Worm (Caenorhabditis elegans) whole organism, early embryonic: ENCODE results near the gene fbxc-14.
"Not testable (repeated sequence)": the region's sequence is repeated elsewhere in the genome, so short reads cannot be mapped to it uniquely, and the experiment has no call there.

Experiments
- B0310.2 ChIP-seq: sonication (generic microtip); optimal IDR thresholded peaks from 2 replicates; lab custom pipeline; 2016; ENCODE audit warnings: mild to moderate bottlenecking, missing genetic modification characterization, missing compliant biosample characterization
- F13C5.2 ChIP-seq: sonication (generic microtip); optimal IDR thresholded peaks from 2 replicates; lab custom pipeline; 2017; ENCODE audit warnings: mild to moderate bottlenecking, missing genetic modification characterization, inconsistent platforms, missing compliant biosample characterization
- aly-1 ChIP-seq: sonication (generic microtip); optimal IDR thresholded peaks from 2 replicates; lab custom pipeline; 2016; ENCODE audit warnings: missing genetic modification characterization, missing compliant biosample characterization
- ama-1 ChIP-seq: fragments of 150-350 bp; optimal IDR thresholded peaks from 2 replicates; lab custom pipeline; 2014
- ceh-13 ChIP-seq: fragments of 200-800 bp; sonication (Bioruptor generic); optimal IDR thresholded peaks from 2 replicates; lab custom pipeline; 2018; ENCODE audit warnings: mild to moderate bottlenecking, missing genetic modification characterization, missing compliant biosample characterization
- ceh-36 ChIP-seq: sonication (generic microtip); optimal IDR thresholded peaks from 2 replicates; lab custom pipeline; 2016; ENCODE audit warnings: missing genetic modification characterization, inconsistent platforms, missing compliant biosample characterization
- ets-7 ChIP-seq: sonication (generic microtip); optimal IDR thresholded peaks from 2 replicates; lab custom pipeline; 2016; ENCODE audit warnings: missing genotype, missing genetic modification characterization, missing compliant biosample characterization
- flt-1 ChIP-seq: fragments of 200-800 bp; sonication (Bioruptor generic); IDR thresholded peaks from 2 replicates; pipeline ENCODE4 v1.3.6; 2022; ENCODE audit warnings: missing genetic modification characterization, missing compliant biosample characterization
- hmbx-1 ChIP-seq: sonication (generic microtip); optimal IDR thresholded peaks from 2 replicates; lab custom pipeline; 2016; ENCODE audit warnings: mild to moderate bottlenecking, missing genetic modification characterization, missing compliant biosample characterization
- hmg-4 ChIP-seq: fragments of 200-800 bp; sonication (Bioruptor generic); optimal IDR thresholded peaks from 2 replicates; lab custom pipeline; 2018; ENCODE audit warnings: mild to moderate bottlenecking, missing genetic modification characterization, missing compliant biosample characterization
- hnd-1 ChIP-seq: sonication (generic microtip); optimal IDR thresholded peaks from 2 replicates; lab custom pipeline; 2016; ENCODE audit warnings: missing genetic modification characterization, missing compliant biosample characterization
- pes-1 ChIP-seq: fragments of 200-800 bp; sonication (Bioruptor generic); IDR thresholded peaks from 2 replicates; pipeline ENCODE4 v1.3.6; 2022; ENCODE audit warnings: missing genetic modification reagents, missing genetic modification characterization, missing compliant biosample characterization
- scrt-1 ChIP-seq: fragments of 200-800 bp; sonication (Bioruptor generic); IDR thresholded peaks from 2 replicates; pipeline ENCODE4 v1.3.6; 2022; ENCODE audit warnings: missing genetic modification characterization, missing compliant biosample characterization
- sea-1 ChIP-seq: fragments of 200-800 bp; sonication (Bioruptor generic); conservative IDR thresholded peaks from 2 replicates; pipeline ENCODE4 v1.3.6; 2022; ENCODE audit warnings: missing genetic modification characterization, missing compliant biosample characterization
- tbx-11 ChIP-seq: fragments of 200-800 bp; sonication (Bioruptor generic); IDR thresholded peaks from 2 replicates; pipeline ENCODE4 v1.3.6; 2022; ENCODE audit warnings: missing genetic modification characterization, missing compliant biosample characterization
- tbx-37 ChIP-seq: fragments of 200-800 bp; sonication (Bioruptor generic); conservative IDR thresholded peaks from 2 replicates; pipeline ENCODE4 v1.3.6; 2022; ENCODE audit warnings: missing genetic modification reagents, missing genetic modification characterization, missing compliant biosample characterization
- tra-4 ChIP-seq: sonication (generic microtip); optimal IDR thresholded peaks from 2 replicates; lab custom pipeline; 2017; ENCODE audit warnings: missing genetic modification characterization, missing compliant biosample characterization

The fbxc-14 gene

ce11 chrII:973999-974398 lies at the start of gene fbxc-14:
Gene fbxc-14, plus strand, starts transcription at chrII:974299.
- no peak for TF ChIP-seq hnd-1 (tag; lab: Kevin White, UChicago)
- no peak for TF ChIP-seq tra-4 (tag; lab: Kevin White, UChicago)
- no peak for TF ChIP-seq aly-1 (tag; lab: Kevin White, UChicago)
- no peak for TF ChIP-seq ets-7 (tag; lab: Kevin White, UChicago)
- no peak for TF ChIP-seq ceh-13
- TF ChIP-seq flt-1 (GFP tag; lab: Robert Waterston, UW): no peak
- no peak for TF ChIP-seq hmg-4 (GFP tag; lab: Kevin White, UChicago)
- TF ChIP-seq B0310.2 (tag; lab: Kevin White, UChicago): no peak
- TF ChIP-seq tbx-37 (GFP tag; lab: Robert Waterston, UW): no peak
- no peak for TF ChIP-seq ama-1 (lab: Kevin White, UChicago)
- TF ChIP-seq pes-1 (GFP tag; lab: Robert Waterston, UW): no peak
- TF ChIP-seq ceh-36: no peak
- no peak for TF ChIP-seq hmbx-1 (tag; lab: Kevin White, UChicago)
- TF ChIP-seq tbx-11 (GFP tag; lab: Robert Waterston, UW): no peak

- no peak for TF ChIP-seq B0310.2 (tag; lab: Kevin White, UChicago)
- TF ChIP-seq sea-1: no peak
- TF ChIP-seq F13C5.2 (tag; lab: Kevin White, UChicago): no peak
- TF ChIP-seq tra-4 (tag; lab: Kevin White, UChicago): no peak
- no peak for TF ChIP-seq hnd-1 (tag; lab: Kevin White, UChicago)
- TF ChIP-seq aly-1 (tag; lab: Kevin White, UChicago): no peak
- TF ChIP-seq ceh-13: no peak
- no peak for TF ChIP-seq flt-1 (GFP tag; lab: Robert Waterston, UW)
- no peak for TF ChIP-seq scrt-1
- TF ChIP-seq ets-7 (tag; lab: Kevin White, UChicago): no peak
- no peak for TF ChIP-seq ceh-36
- TF ChIP-seq hmg-4 (GFP tag; lab: Kevin White, UChicago): no peak
- no peak for TF ChIP-seq hmbx-1 (tag; lab: Kevin White, UChicago)
- TF ChIP-seq ama-1 (lab: Kevin White, UChicago): no peak
- no peak for TF ChIP-seq tbx-11 (GFP tag; lab: Robert Waterston, UW)
- no peak for TF ChIP-seq tbx-37 (GFP tag; lab: Robert Waterston, UW)
- TF ChIP-seq pes-1 (GFP tag; lab: Robert Waterston, UW): no peak
These were observed 46.8 kb upstream of the fbxc-14 start, which contains the start of gene R07C3.13 for ce11 chrII:927331-927730. Gene R07C3.13, minus strand, starts transcription at chrII:927431.

ce11 chrII:930871-931270 lies 43.2 kb upstream of the fbxc-14 start, which contains the start of gene fbxc-34:
Gene fbxc-34, plus strand, starts transcription at chrII:931171.
- not testable (repeated sequence) for TF ChIP-seq scrt-1, ceh-36, sea-1

- TF ChIP-seq ama-1 (lab: Kevin White, UChicago): no peak
- TF ChIP-seq F13C5.2 (tag; lab: Kevin White, UChicago): no peak
- no peak for TF ChIP-seq ets-7 (tag; lab: Kevin White, UChicago)
- TF ChIP-seq scrt-1: no peak
- no peak for TF ChIP-seq hmg-4 (GFP tag; lab: Kevin White, UChicago)
- no peak for TF ChIP-seq hnd-1 (tag; lab: Kevin White, UChicago)
- no peak for TF ChIP-seq sea-1
- TF ChIP-seq aly-1 (tag; lab: Kevin White, UChicago): no peak
- TF ChIP-seq pes-1 (GFP tag; lab: Robert Waterston, UW): no peak
These were observed 41.4 kb upstream of the fbxc-14 start, which contains the start of gene acs-15 for ce11 chrII:932718-933117. Gene acs-15, plus strand, starts transcription at chrII:933018.

- no peak for TF ChIP-seq tbx-37 (GFP tag; lab: Robert Waterston, UW)
- TF ChIP-seq sea-1: 0 out of 2 replicates have a peak, but pooled peaks have one; percentile 22
These were observed 36.8 kb upstream of the fbxc-14 start for ce11 chrII:937265-937664.

ce11 chrII:938549-938948 lies 35.5 kb upstream of the fbxc-14 start, which contains the start of gene R07C3.3:
Gene R07C3.3, plus strand, starts transcription at chrII:938849.
- TF ChIP-seq hmg-4 (GFP tag; lab: Kevin White, UChicago) (no peak), flt-1 (GFP tag; lab: Robert Waterston, UW) (no peak), tbx-37 (GFP tag; lab: Robert Waterston, UW) (no peak), F13C5.2 (tag; lab: Kevin White, UChicago) (no peak), ama-1 (lab: Kevin White, UChicago) (no peak), sea-1 (no peak), B0310.2 (tag; lab: Kevin White, UChicago) (no peak)

ce11 chrII:940779-941178 lies 33.3 kb upstream of the fbxc-14 start, which contains the start of gene fbxc-36:
Gene fbxc-36, plus strand, starts transcription at chrII:940983.
- TF ChIP-seq tbx-37 (GFP tag; lab: Robert Waterston, UW): no peak
- TF ChIP-seq tbx-11 (GFP tag; lab: Robert Waterston, UW): no peak
- no peak for TF ChIP-seq flt-1 (GFP tag; lab: Robert Waterston, UW)
- TF ChIP-seq pes-1 (GFP tag; lab: Robert Waterston, UW): no peak
- TF ChIP-seq ceh-36: no peak
- TF ChIP-seq scrt-1: no peak
- no peak for TF ChIP-seq ceh-13
- TF ChIP-seq sea-1: no peak
- TF ChIP-seq tra-4 (tag; lab: Kevin White, UChicago): no peak
- TF ChIP-seq aly-1 (tag; lab: Kevin White, UChicago): no peak
- no peak for TF ChIP-seq hnd-1 (tag; lab: Kevin White, UChicago)
- TF ChIP-seq hmg-4 (GFP tag; lab: Kevin White, UChicago): no peak
- TF ChIP-seq ets-7 (tag; lab: Kevin White, UChicago): no peak

- TF ChIP-seq flt-1 (GFP tag; lab: Robert Waterston, UW) (no peak), tbx-37 (GFP tag; lab: Robert Waterston, UW) (no peak), aly-1 (tag; lab: Kevin White, UChicago) (no peak), ets-7 (tag; lab: Kevin White, UChicago) (no peak), ceh-36 (no peak), pes-1 (GFP tag; lab: Robert Waterston, UW) (no peak), tbx-11 (GFP tag; lab: Robert Waterston, UW) (no peak), scrt-1 (no peak), B0310.2 (tag; lab: Kevin White, UChicago) (no peak), sea-1 (no peak), ceh-13 (no peak), tra-4 (tag; lab: Kevin White, UChicago) (no peak), F13C5.2 (tag; lab: Kevin White, UChicago) (no peak), hmg-4 (GFP tag; lab: Kevin White, UChicago) (no peak)
These were observed 30.3 kb upstream of the fbxc-14 start, which contains the start of gene clec-43 for ce11 chrII:943773-944172. Gene clec-43, plus strand, starts transcription at chrII:944066.
